Worm (Caenorhabditis elegans) whole organism, L1 larva: Measurements from ENCODE around the gene lmp-2.

ENCODE experiments used
- C16A3.4 ChIP-seq: fragments of 150-350 bp; optimal IDR thresholded peaks from 2 replicates; lab custom pipeline; 2014; ENCODE audit warnings: missing biosample characterization, missing genetic modification characterization
- isw-1 ChIP-seq: fragments of 200-800 bp; sonication (Bioruptor generic); IDR thresholded peaks from 2 replicates; pipeline ENCODE4 v1.3.6; 2022; ENCODE audit warnings: missing genetic modification characterization, missing compliant biosample characterization
- lin-13 ChIP-seq: fragments of 150-350 bp; optimal IDR thresholded peaks from 2 replicates; lab custom pipeline; 2014; ENCODE audit warnings: missing biosample characterization, missing genetic modification reagents, missing genetic modification characterization
- mdl-1 ChIP-seq, 2 experiments: fragments of 150-350 bp; optimal IDR thresholded peaks; 2 replicates each; lab custom pipeline; 2014 to 2017; ENCODE audit warnings: missing biosample characterization in 2 of 2, missing genetic modification characterization in 2 of 2, inconsistent platforms in 1 of 2
- nhr-76 ChIP-seq: sonication (generic microtip); optimal IDR thresholded peaks from 2 replicates; lab custom pipeline; 2017; ENCODE audit warnings: missing biosample characterization, missing genetic modification characterization
- nhr-90 ChIP-seq: sonication (generic microtip); optimal IDR thresholded peaks from 2 replicates; lab custom pipeline; 2016; ENCODE audit warnings: mild to moderate bottlenecking, missing genetic modification characterization, missing compliant biosample characterization; ENCODE audit not compliant: poor library complexity
- pag-3 ChIP-seq: sonication (generic microtip); optimal IDR thresholded peaks from 2 replicates; lab custom pipeline; 2017; ENCODE audit warnings: missing genetic modification characterization, mild to moderate bottlenecking, missing compliant biosample characterization, antibody characterized with exemption, borderline replicate concordance; ENCODE audit not compliant: insufficient read depth
- pqm-1 ChIP-seq: sonication (generic microtip); optimal IDR thresholded peaks from 3 replicates; lab custom pipeline; 2017; ENCODE audit warnings: missing biosample characterization, missing genetic modification characterization
- snpc-4 ChIP-seq: fragments of 150-350 bp; optimal IDR thresholded peaks from 2 replicates; lab custom pipeline; 2014; ENCODE audit warnings: missing biosample characterization, missing genetic modification characterization
- sox-4 ChIP-seq: sonication (generic microtip); optimal IDR thresholded peaks from 2 replicates; lab custom pipeline; 2016; ENCODE audit warnings: missing genetic modification characterization, missing compliant biosample characterization
- unc-62 ChIP-seq: fragments of 150-350 bp; optimal IDR thresholded peaks from 2 replicates; lab custom pipeline; 2014; ENCODE audit warnings: missing biosample characterization, missing genetic modification reagents, missing genetic modification characterization
- ztf-11 ChIP-seq, 2 experiments: sonication (generic microtip); optimal IDR thresholded peaks; 2 replicates each; lab custom pipeline; 2016 to 2017; ENCODE audit warnings: missing genetic modification characterization in 2 of 2, missing biosample characterization in 1 of 2, missing compliant biosample characterization in 1 of 2

ce11 chrX:1171617-1172016, 46.2 kb downstream of the lmp-2 start:
- TF ChIP-seq nhr-90 (no peak), pqm-1 (tag; lab: Kevin White, UChicago) (no peak), isw-1 (GFP tag; lab: Robert Waterston, UW) (no peak), unc-62 (no peak), pag-3 (tag; lab: Kevin White, UChicago) (no peak), nhr-76 (tag; lab: Kevin White, UChicago) (no peak), mdl-1 (tag; optimal IDR thresholded peaks at IDR 0.05; lab: Kevin White, UChicago) (no peak), C16A3.4 (tag; lab: Kevin White, UChicago) (no peak), snpc-4 (tag; lab: Kevin White, UChicago) (no peak), sox-4 (tag; lab: Kevin White, UChicago) (no peak), ztf-11 (tag; optimal IDR thresholded peaks at IDR 0.05; lab: Kevin White, UChicago) (no peak), lin-13 (no peak)
